Worm (Caenorhabditis elegans) whole organism, L3 larva: ENCODE measurements around the gene B0361.14.

ENCODE experiments used
- aly-2 ChIP-seq: fragments of 150-350 bp; optimal IDR thresholded peaks from 2 replicates; lab custom pipeline; 2014; ENCODE audit warnings: missing biosample characterization, missing genetic modification characterization
- ama-1 ChIP-seq: fragments of 150-350 bp; optimal IDR thresholded peaks from 2 replicates; lab custom pipeline; 2018
- ceh-16 ChIP-seq: sonication (generic microtip); optimal IDR thresholded peaks from 2 replicates; lab custom pipeline; 2017; ENCODE audit warnings: missing biosample characterization, missing genetic modification characterization
- ceh-28 ChIP-seq: fragments of 150-350 bp; optimal IDR thresholded peaks from 2 replicates; lab custom pipeline; 2014; ENCODE audit warnings: missing biosample characterization, missing genetic modification reagents, missing genetic modification characterization
- ceh-82 ChIP-seq: fragments of 150-350 bp; optimal IDR thresholded peaks from 2 replicates; lab custom pipeline; 2014; ENCODE audit warnings: missing biosample characterization, missing genetic modification characterization
- ceh-9 ChIP-seq: sonication (generic microtip); optimal IDR thresholded peaks from 2 replicates; lab custom pipeline; 2018; ENCODE audit warnings: missing biosample characterization, missing genetic modification characterization
- daf-12 ChIP-seq: fragments of 150-350 bp; optimal IDR thresholded peaks from 2 replicates; lab custom pipeline; 2014; ENCODE audit warnings: missing biosample characterization, missing genetic modification reagents, missing genetic modification characterization
- egl-27 ChIP-seq: sonication (generic microtip); optimal IDR thresholded peaks from 4 replicates; lab custom pipeline; 2017; ENCODE audit warnings: missing biosample characterization, missing genetic modification reagents, missing genetic modification characterization
- egl-5 ChIP-seq: fragments of 150-350 bp; optimal IDR thresholded peaks from 2 replicates; lab custom pipeline; 2017; ENCODE audit warnings: missing biosample characterization, missing genetic modification reagents, missing genetic modification characterization, inconsistent platforms
- elt-2 ChIP-seq: sonication (generic microtip); optimal IDR thresholded peaks from 2 replicates; lab custom pipeline; 2016; ENCODE audit warnings: missing genetic modification reagents, mild to moderate bottlenecking, missing genetic modification characterization, missing compliant biosample characterization
- elt-3 ChIP-seq, 3 experiments: fragments of 150-350 bp in 1 of 3; sonication (generic microtip) in 2 of 3; optimal IDR thresholded peaks; 2 replicates in 2 of 3; 4 replicates in 1 of 3; lab custom pipeline; 2014 to 2017; ENCODE audit warnings: missing biosample characterization in 3 of 3, missing genetic modification characterization in 3 of 3
- eor-1 ChIP-seq, 2 experiments: fragments of 150-350 bp; optimal IDR thresholded peaks; 2 replicates each; lab custom pipeline; 2014 to 2018; ENCODE audit warnings: missing biosample characterization in 2 of 2, missing genetic modification characterization in 2 of 2
- fkh-10 ChIP-seq: sonication (generic microtip); optimal IDR thresholded peaks from 2 replicates; lab custom pipeline; 2017; ENCODE audit warnings: missing biosample characterization, missing genetic modification reagents, missing genetic modification characterization
- fkh-2 ChIP-seq: fragments of 150-350 bp; optimal IDR thresholded peaks from 2 replicates; lab custom pipeline; 2014; ENCODE audit warnings: missing biosample characterization, missing genetic modification reagents, missing genetic modification characterization
- fos-1 ChIP-seq: fragments of 150-350 bp; optimal IDR thresholded peaks from 2 replicates; lab custom pipeline; 2014; ENCODE audit warnings: missing biosample characterization, missing genetic modification characterization
- hmg-11 ChIP-seq: sonication (generic microtip); optimal IDR thresholded peaks from 2 replicates; lab custom pipeline; 2016; ENCODE audit warnings: missing genetic modification characterization, missing compliant biosample characterization
- jun-1 ChIP-seq: fragments of 150-350 bp; optimal IDR thresholded peaks from 2 replicates; lab custom pipeline; 2014; ENCODE audit warnings: missing biosample characterization, missing genetic modification reagents, missing genetic modification characterization
- lin-15B ChIP-seq: fragments of 150-350 bp; optimal IDR thresholded peaks from 2 replicates; lab custom pipeline; 2014; ENCODE audit warnings: missing biosample characterization, missing genetic modification characterization
- lin-39 ChIP-seq: fragments of 150-350 bp; optimal IDR thresholded peaks from 2 replicates; lab custom pipeline; 2018; ENCODE audit warnings: missing biosample characterization, missing genetic modification reagents, missing genetic modification characterization
- lsy-12 ChIP-seq: sonication (generic microtip); optimal IDR thresholded peaks from 2 replicates; lab custom pipeline; 2016; ENCODE audit warnings: mild to moderate bottlenecking, missing genetic modification characterization, missing compliant biosample characterization
- mdl-1 ChIP-seq: fragments of 150-350 bp; optimal IDR thresholded peaks from 2 replicates; lab custom pipeline; 2014; ENCODE audit warnings: missing biosample characterization, missing genetic modification characterization
- mml-1 ChIP-seq: fragments of 150-350 bp; sonication (generic microtip); optimal IDR thresholded peaks from 3 replicates; lab custom pipeline; 2014; ENCODE audit warnings: missing biosample characterization, missing genetic modification characterization
- nhr-11 ChIP-seq: fragments of 150-350 bp; optimal IDR thresholded peaks from 2 replicates; lab custom pipeline; 2014; ENCODE audit warnings: missing biosample characterization, missing genetic modification characterization
- nhr-12 ChIP-seq: fragments of 150-350 bp; optimal IDR thresholded peaks from 2 replicates; lab custom pipeline; 2014; ENCODE audit warnings: missing biosample characterization, missing genetic modification characterization
- nhr-23 ChIP-seq: fragments of 150-350 bp; optimal IDR thresholded peaks from 2 replicates; lab custom pipeline; 2014; ENCODE audit warnings: missing biosample characterization, missing genetic modification reagents, missing genetic modification characterization
- nhr-237 ChIP-seq: fragments of 150-350 bp; optimal IDR thresholded peaks from 2 replicates; lab custom pipeline; 2014; ENCODE audit warnings: missing biosample characterization, missing genetic modification characterization
- nhr-25 ChIP-seq: sonication (generic microtip); optimal IDR thresholded peaks from 2 replicates; lab custom pipeline; 2017; ENCODE audit warnings: missing biosample characterization, missing genetic modification characterization
- nhr-28 ChIP-seq: fragments of 150-350 bp; optimal IDR thresholded peaks from 2 replicates; lab custom pipeline; 2014; ENCODE audit warnings: missing biosample characterization, missing genetic modification characterization
- nhr-43 ChIP-seq: sonication (generic microtip); optimal IDR thresholded peaks from 2 replicates; lab custom pipeline; 2016; ENCODE audit warnings: mild to moderate bottlenecking, missing genetic modification characterization, missing compliant biosample characterization; ENCODE audit not compliant: poor library complexity, severe bottlenecking
- nhr-67 ChIP-seq: fragments of 150-350 bp; optimal IDR thresholded peaks from 2 replicates; lab custom pipeline; 2014; ENCODE audit warnings: missing biosample characterization, missing genetic modification characterization
- nhr-76 ChIP-seq: fragments of 150-350 bp; sonication (generic microtip); optimal IDR thresholded peaks from 5 replicates; lab custom pipeline; 2014; ENCODE audit warnings: missing biosample characterization, missing genetic modification characterization
- pha-4 ChIP-seq: fragments of 150-350 bp; optimal IDR thresholded peaks from 2 replicates; lab custom pipeline; 2014; ENCODE audit warnings: missing biosample characterization, missing genetic modification reagents, missing genetic modification characterization
- pqm-1 ChIP-seq: fragments of 150-350 bp; optimal IDR thresholded peaks from 2 replicates; lab custom pipeline; 2017; ENCODE audit warnings: missing biosample characterization, missing genetic modification characterization, inconsistent platforms
- sea-2 ChIP-seq: fragments of 150-350 bp; sonication (generic microtip); optimal IDR thresholded peaks from 4 replicates; lab custom pipeline; 2014; ENCODE audit warnings: missing biosample characterization, missing genetic modification reagents, missing genetic modification characterization
- skn-1 ChIP-seq: fragments of 150-350 bp; optimal IDR thresholded peaks from 2 replicates; lab custom pipeline; 2014; ENCODE audit warnings: missing biosample characterization, missing genetic modification characterization
- snpc-4 ChIP-seq: fragments of 150-350 bp; optimal IDR thresholded peaks from 2 replicates; lab custom pipeline; 2014; ENCODE audit warnings: missing biosample characterization, missing genetic modification characterization
- tbx-2 ChIP-seq: sonication (generic microtip); optimal IDR thresholded peaks from 2 replicates; lab custom pipeline; 2016; ENCODE audit warnings: mild to moderate bottlenecking, missing genetic modification characterization, missing compliant biosample characterization
- unc-39 ChIP-seq: sonication (generic microtip); optimal IDR thresholded peaks from 4 replicates; lab custom pipeline; 2017; ENCODE audit warnings: missing biosample characterization, missing genetic modification characterization
- zag-1 ChIP-seq: fragments of 150-350 bp; optimal IDR thresholded peaks from 2 replicates; lab custom pipeline; 2014; ENCODE audit warnings: missing biosample characterization, missing genetic modification characterization
- ztf-11 ChIP-seq: fragments of 150-350 bp; optimal IDR thresholded peaks from 2 replicates; lab custom pipeline; 2014; ENCODE audit warnings: missing biosample characterization, missing genetic modification characterization
- ztf-4 ChIP-seq: fragments of 150-350 bp; optimal IDR thresholded peaks from 2 replicates; lab custom pipeline; 2014; ENCODE audit warnings: missing biosample characterization, missing genetic modification characterization

B0361.14 gene

ce11 chrIII:7335220-7335619, 35.9 kb upstream of the B0361.14 start, which contains the start of gene F56C9.10 (continued):
- peak; percentile 1 for TF ChIP-seq pqm-1 (tag; lab: Kevin White, UChicago)
- TF ChIP-seq snpc-4, result peak; percentile 78
- TF ChIP-seq tbx-2 (tag; lab: Kevin White, UChicago), result peak; percentile 33
- no peak for TF ChIP-seq nhr-28 (tag; lab: Kevin White, UChicago)
- peak; percentile 55 for TF ChIP-seq pha-4 (tag; lab: Kevin White, UChicago)
- TF ChIP-seq ztf-11 (tag; lab: Kevin White, UChicago), result no peak
- TF ChIP-seq skn-1 (tag; lab: Kevin White, UChicago), result peak; percentile 22
- TF ChIP-seq elt-2, result peak; percentile 59
- no peak for TF ChIP-seq egl-5
- peak; percentile 68 for TF ChIP-seq ztf-4 (tag; lab: Kevin White, UChicago)
- no peak for TF ChIP-seq fkh-2

ce11 chrIII:7331671-7332070, 32.3 kb upstream of the B0361.14 start:
- no peak for TF ChIP-seq egl-27 (tag; lab: Kevin White, UChicago)
- TF ChIP-seq elt-2, result no peak
- TF ChIP-seq mml-1 (tag; lab: Kevin White, UChicago), result no peak
- TF ChIP-seq lin-15B (tag; lab: Kevin White, UChicago), result no peak
- TF ChIP-seq jun-1 (tag; lab: Kevin White, UChicago), result no peak
- no peak for TF ChIP-seq mdl-1
- no peak for TF ChIP-seq nhr-67 (tag; lab: Kevin White, UChicago)
- TF ChIP-seq nhr-11 (tag; lab: Kevin White, UChicago), result no peak
- no peak for TF ChIP-seq nhr-28 (tag; lab: Kevin White, UChicago)
- no peak for TF ChIP-seq pha-4 (tag; lab: Kevin White, UChicago)
- no peak for TF ChIP-seq lsy-12 (tag; lab: Kevin White, UChicago)
- TF ChIP-seq ceh-28 (tag; lab: Kevin White, UChicago), result no peak
- TF ChIP-seq ceh-9 (tag; lab: Kevin White, UChicago), result no peak
- no peak for TF ChIP-seq eor-1 (tag; optimal IDR thresholded peaks at IDR 0.05; lab: Kevin White, UChicago)
- TF ChIP-seq ztf-4 (tag; lab: Kevin White, UChicago), result no peak
- TF ChIP-seq nhr-76 (tag; lab: Kevin White, UChicago), result no peak
- TF ChIP-seq nhr-12 (tag; lab: Kevin White, UChicago), result no peak
- TF ChIP-seq sea-2 (GFP tag; lab: Kevin White, UChicago), result no peak
- no peak for TF ChIP-seq fkh-10 (GFP tag; lab: Kevin White, UChicago)
- no peak for TF ChIP-seq elt-3 (tag; optimal IDR thresholded peaks at IDR 0.05; lab: Kevin White, UChicago)

- TF ChIP-seq ceh-28 (tag; lab: Kevin White, UChicago) (no peak), nhr-12 (tag; lab: Kevin White, UChicago) (no peak), fkh-2 (no peak), egl-5 (no peak), fos-1 (tag; lab: Kevin White, UChicago) (no peak), unc-39 (no peak), zag-1 (tag; lab: Kevin White, UChicago) (no peak), nhr-23 (tag; lab: Kevin White, UChicago) (no peak), mdl-1 (no peak), skn-1 (tag; lab: Kevin White, UChicago) (no peak), ceh-16 (no peak), elt-2 (peak; percentile 20), nhr-11 (tag; lab: Kevin White, UChicago) (no peak), ztf-4 (tag; lab: Kevin White, UChicago) (peak; percentile 4), nhr-25 (peak; percentile 33), lin-15B (tag; lab: Kevin White, UChicago) (no peak), lin-39 (tag; lab: Kevin White, UChicago) (no peak), ama-1 (lab: Kevin White, UChicago) (peak; percentile 79), elt-3 (tag; optimal IDR thresholded peaks at IDR 0.05; lab: Kevin White, UChicago) (no peak), nhr-237 (tag; lab: Kevin White, UChicago) (no peak), lsy-12 (tag; lab: Kevin White, UChicago) (peak; percentile 66), daf-12 (tag; lab: Kevin White, UChicago) (no peak), aly-2 (peak; percentile 15), hmg-11 (tag; lab: Kevin White, UChicago) (no peak), nhr-28 (tag; lab: Kevin White, UChicago) (no peak), nhr-43 (tag; lab: Kevin White, UChicago) (no peak), jun-1 (tag; lab: Kevin White, UChicago) (peak; percentile 13), nhr-76 (tag; lab: Kevin White, UChicago) (no peak), ceh-82 (tag; lab: Kevin White, UChicago) (no peak)
- TF ChIP-seq, all 47 proteins: peak for 7
Observed at ce11 chrIII:7329155-7329732, 29.9 kb upstream of the B0361.14 start, which contains the start of gene lab-2. Gene lab-2 (minus strand): TSS chrIII:7329607.
